Worm (Caenorhabditis elegans): ENCODE data around the gene T07F8.1.

ce11 chrII:7176108-7176507 is 27.9 kb downstream of the T07F8.1 start:
- no peak for TF ChIP-seq ZK337.2 (GFP tag; IDR thresholded peaks at IDR 0.05)
- no peak for TF ChIP-seq F49E8.2 (tag; optimal IDR thresholded peaks at IDR 0.05; ENCODE audit: borderline replicate concordance)
- no peak for TF ChIP-seq lin-13 (GFP tag; optimal IDR thresholded peaks at IDR 0.05)
- no peak for TF ChIP-seq zag-1 (tag; optimal IDR thresholded peaks at IDR 0.05)
- peak; percentile 74 for TF ChIP-seq fkh-10 (GFP tag; optimal IDR thresholded peaks at IDR 0.05)
- TF ChIP-seq dpl-1 (GFP tag; optimal IDR thresholded peaks at IDR 0.05) = no peak
- no peak for TF ChIP-seq nhr-77 (tag; optimal IDR thresholded peaks at IDR 0.05)
- no peak for TF ChIP-seq vab-7 (GFP tag; IDR thresholded peaks at IDR 0.05)
- no peak for TF ChIP-seq daf-12 (tag; optimal IDR thresholded peaks at IDR 0.05)
- no peak for TF ChIP-seq nhr-25 (tag; optimal IDR thresholded peaks at IDR 0.05; ENCODE audit: borderline replicate concordance, insufficient read depth)
- TF ChIP-seq madf-5 (GFP tag; IDR thresholded peaks at IDR 0.05) = no peak
- no peak for TF ChIP-seq lsy-2 (tag; optimal IDR thresholded peaks at IDR 0.05)
- no peak for TF ChIP-seq ama-1 (optimal IDR thresholded peaks at IDR 0.05)
- TF ChIP-seq ztf-11 (tag; optimal IDR thresholded peaks at IDR 0.05) = no peak
